Fruit fly (Drosophila melanogaster): ENCODE results near the gene mRpL22.

Gene mRpL22

dm6 chrX:16811213-16811749 lies 27.5 kb downstream of the mRpL22 start, which contains the start of gene CG4829 (continued):
- TF ChIP-seq pho (GFP tag; optimal IDR thresholded peaks at IDR 0.05) (peak; percentile 74), Ets65A (GFP tag) (peak; percentile 97), CG14965 (GFP tag; optimal IDR thresholded peaks at IDR 0.05; ENCODE audit: borderline replicate concordance) (peak; percentile 23), CG9437 (GFP tag; optimal IDR thresholded peaks at IDR 0.05) (peak; percentile 73), fru (optimal IDR thresholded peaks at IDR 0.05) (no peak), CG7271 (tag; optimal IDR thresholded peaks at IDR 0.05) (peak; percentile 20), Atf6 (GFP tag; IDR thresholded peaks at IDR 0.05) (peak; percentile 86), dmrt99B (tag; optimal IDR thresholded peaks at IDR 0.05) (peak; percentile 94), CG8478 (optimal IDR thresholded peaks at IDR 0.05) (no peak), Hr3 (GFP tag; optimal IDR thresholded peaks at IDR 0.05) (peak; percentile 76), C15 (GFP tag; IDR thresholded peaks at IDR 0.05) (peak; percentile 73; the same call in 1 of the 3 replicates), phol (tag; optimal IDR thresholded peaks at IDR 0.05) (peak; percentile 88), br (optimal IDR thresholded peaks at IDR 0.05) (no peak), CG2116 (GFP tag; optimal IDR thresholded peaks at IDR 0.05) (peak; percentile 22), sc (optimal IDR thresholded peaks at IDR 0.05) (no peak), sc (GFP tag; optimal IDR thresholded peaks at IDR 0.05) (peak; percentile 71), CkIIα-i1 (GFP tag; IDR thresholded peaks at IDR 0.05) (no peak), CG3407 (GFP tag; optimal IDR thresholded peaks at IDR 0.05) (peak; percentile 75), sob (GFP tag; IDR thresholded peaks at IDR 0.05) (peak; percentile 89), CG8089 (GFP tag; optimal IDR thresholded peaks at IDR 0.05) (peak; percentile 84), CG6765 (GFP tag; optimal IDR thresholded peaks at IDR 0.05) (peak; percentile 76), wdn (GFP tag; IDR thresholded peaks at IDR 0.05) (peak; percentile 70; the same call in 1 of the 2 replicates), pros (GFP tag; optimal IDR thresholded peaks at IDR 0.05) (no peak), CG11085 (GFP tag; IDR thresholded peaks at IDR 0.05) (peak; percentile 72), croc (GFP tag; conservative IDR thresholded peaks at IDR 0.05) (peak; percentile 67), GATAe (GFP tag; conservative IDR thresholded peaks at IDR 0.05) (no peak), CrebB (tag; optimal IDR thresholded peaks at IDR 0.05) (peak; percentile 86), CG8924 (tag; optimal IDR thresholded peaks at IDR 0.05) (peak; percentile 92), vfl (GFP tag; optimal IDR thresholded peaks at IDR 0.05) (peak; percentile 58), CG13287 (GFP tag; IDR thresholded peaks at IDR 0.05; ENCODE audit: partially characterized antibody) (no peak), CG16813 (GFP tag; IDR thresholded peaks at IDR 0.05; ENCODE audit: partially characterized antibody) (no peak), Ada2b (GFP tag; IDR thresholded peaks at IDR 0.05) (peak; percentile 89), fd102C (GFP tag; optimal IDR thresholded peaks at IDR 0.05) (no peak), wek (GFP tag; optimal IDR thresholded peaks at IDR 0.05) (peak; percentile 84), CG15073 (GFP tag; optimal IDR thresholded peaks at IDR 0.05) (peak; percentile 10), Nf-YC (tag; optimal IDR thresholded peaks at IDR 0.05) (peak; percentile 80), Xrp1 (GFP tag; IDR thresholded peaks at IDR 0.05) (peak; percentile 87), rib (GFP tag; IDR thresholded peaks at IDR 0.05) (peak; percentile 84), crc (GFP tag; optimal IDR thresholded peaks at IDR 0.05) (peak; percentile 77), CG13123 (GFP tag; optimal IDR thresholded peaks at IDR 0.05) (peak; percentile 66), insv (GFP tag; optimal IDR thresholded peaks at IDR 0.05) (peak in 1 of 2 experiments; percentile 21), Pdp1 (GFP tag; optimal IDR thresholded peaks at IDR 0.05) (peak; percentile 83 to 87), btn (GFP tag; optimal IDR thresholded peaks at IDR 0.05) (peak; percentile 76), Hr51 (GFP tag; optimal IDR thresholded peaks at IDR 0.05) (peak; percentile 62 to 90), CG4617 (GFP tag; optimal IDR thresholded peaks at IDR 0.05; ENCODE audit: borderline replicate concordance) (peak; percentile 33), CG12769 (tag; optimal IDR thresholded peaks at IDR 0.05) (peak; percentile 95), sr (GFP tag; IDR thresholded peaks at IDR 0.05) (peak; percentile 92), CG14860 (GFP tag; IDR thresholded peaks at IDR 0.05; ENCODE audit: partially characterized antibody) (no peak), CG17186 (GFP tag; optimal IDR thresholded peaks at IDR 0.05) (peak; percentile 37), CG2199 (GFP tag; IDR thresholded peaks at IDR 0.05) (peak; percentile 84), CG17612 (GFP tag; IDR thresholded peaks at IDR 0.05) (peak; percentile 72; the same call in 1 of the 2 replicates)

All from whole organism, embryonic.